2 worm cellular contexts compared by ENCODE assay signal in the genomic region with DNA sequence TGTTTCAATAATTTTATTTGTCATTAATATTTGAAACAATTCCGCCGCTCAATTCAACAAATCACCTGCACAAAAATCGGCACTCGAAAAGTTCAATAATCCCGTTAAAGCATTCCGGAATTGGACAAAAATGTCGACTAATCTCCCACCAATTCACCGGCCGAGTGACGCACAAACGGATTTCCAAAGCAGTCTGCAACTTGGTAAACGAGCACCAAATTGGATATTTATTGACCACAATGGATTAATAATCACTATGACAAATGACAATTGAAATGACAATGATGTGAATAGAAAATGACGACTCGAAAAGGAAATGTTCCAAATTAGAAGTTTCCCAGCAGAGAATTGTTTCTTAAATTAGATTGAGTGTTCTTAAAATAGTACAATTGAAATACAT.
TF ChIP-seq lines count a peak whose summit lies in the region.

No protein-coding gene starts in this region.

TF ChIP-seq in whole organism, L1 larva, 84 proteins besides CTCF, POLR2A, EP300 and RAD21:
- no peak for TF ChIP-seq sptf-1 (tag; optimal IDR thresholded peaks at IDR 0.05; lab: Kevin White, UChicago)
- TF ChIP-seq elt-3 (tag; optimal IDR thresholded peaks at IDR 0.05; lab: Kevin White, UChicago) = no peak
- no peak for TF ChIP-seq sup-37 (GFP tag; optimal IDR thresholded peaks at IDR 0.05; lab: Kevin White, UChicago)
- TF ChIP-seq dsc-1 (tag; optimal IDR thresholded peaks at IDR 0.05; lab: Kevin White, UChicago) = peak; percentile 93
- TF ChIP-seq pax-3 (tag; optimal IDR thresholded peaks at IDR 0.05; lab: Kevin White, UChicago) = peak; percentile 49
- TF ChIP-seq fkh-8 (tag; optimal IDR thresholded peaks at IDR 0.05; lab: Kevin White, UChicago) = peak; percentile 23
- TF ChIP-seq unc-86 (tag; optimal IDR thresholded peaks at IDR 0.05; lab: Kevin White, UChicago) = no peak
- TF ChIP-seq xbp-1 (tag; optimal IDR thresholded peaks at IDR 0.05; lab: Kevin White, UChicago) = no peak
- TF ChIP-seq lin-13 (GFP tag; optimal IDR thresholded peaks at IDR 0.05; lab: Kevin White, UChicago) = no peak

TF ChIP-seq in whole organism, L2 larva, 48 proteins besides CTCF, POLR2A, EP300 and RAD21:
- no peak for TF ChIP-seq nhr-25 (tag; optimal IDR thresholded peaks at IDR 0.05; lab: Kevin White, UChicago)
- peak; percentile 38 for TF ChIP-seq sma-9 (GFP tag; optimal IDR thresholded peaks at IDR 0.05; lab: Kevin White, UChicago)
- TF ChIP-seq sma-9 (tag; optimal IDR thresholded peaks at IDR 0.05; lab: Kevin White, UChicago) = no peak
TF ChIP-seq in whole organism, L2 larva: peak in this region for 1.
